Worm (Caenorhabditis elegans): ENCODE data around the gene M163.9.

The M163.9 gene

ce11 chrX:14503282-14503681 lies 33.9 kb downstream of the M163.9 start:
- no peak for TF ChIP-seq tab-1 (GFP tag; IDR thresholded peaks at IDR 0.05)
- TF ChIP-seq klf-2 (GFP tag; conservative IDR thresholded peaks at IDR 0.05) = no peak
- TF ChIP-seq ref-1 (GFP tag; conservative IDR thresholded peaks at IDR 0.05) = no peak
- no peak for TF ChIP-seq ztf-23 (GFP tag; IDR thresholded peaks at IDR 0.05)
- no peak for TF ChIP-seq cog-1 (tag; optimal IDR thresholded peaks at IDR 0.05)
- TF ChIP-seq T22C8.4 (GFP tag; IDR thresholded peaks at IDR 0.05) = no peak
- TF ChIP-seq ztf-29 (GFP tag; IDR thresholded peaks at IDR 0.05) = no peak
- TF ChIP-seq med-1 (GFP tag; optimal IDR thresholded peaks at IDR 0.05; ENCODE audit: insufficient read depth) = no peak
- TF ChIP-seq flt-1 (GFP tag; IDR thresholded peaks at IDR 0.05) = no peak

- TF ChIP-seq med-1 (GFP tag; optimal IDR thresholded peaks at IDR 0.05; ENCODE audit: insufficient read depth) (no peak), T22C8.4 (GFP tag; IDR thresholded peaks at IDR 0.05) (no peak), ztf-29 (GFP tag; IDR thresholded peaks at IDR 0.05) (peak; percentile 45; the same call in 1 of the 2 replicates), cog-1 (tag; optimal IDR thresholded peaks at IDR 0.05) (peak; percentile 33), ztf-23 (GFP tag; IDR thresholded peaks at IDR 0.05) (0 out of 2 replicates have a peak, but pooled peaks have one; percentile 17), flt-1 (GFP tag; IDR thresholded peaks at IDR 0.05) (peak; percentile 73; the same call in 1 of the 2 replicates), tab-1 (GFP tag; IDR thresholded peaks at IDR 0.05) (peak; percentile 67; the same call in 1 of the 2 replicates)
These were observed 34.6 kb downstream of the M163.9 start, which contains the start of gene M163.1 for ce11 chrX:14503800-14504550. M163.1 (minus strand) TSS chrX:14503824.

ce11 chrX:14504551-14504902 lies 35.1 kb downstream of the M163.9 start:
- no peak for TF ChIP-seq cog-1 (tag; optimal IDR thresholded peaks at IDR 0.05)
- TF ChIP-seq T22C8.4 (GFP tag; IDR thresholded peaks at IDR 0.05) = no peak
- TF ChIP-seq flt-1 (GFP tag; IDR thresholded peaks at IDR 0.05) = no peak

- TF ChIP-seq flt-1 (GFP tag; IDR thresholded peaks at IDR 0.05) = peak; percentile 18; the same call in 1 of the 2 replicates
- no peak for TF ChIP-seq ztf-23 (GFP tag; IDR thresholded peaks at IDR 0.05)
- no peak for TF ChIP-seq med-1 (GFP tag; optimal IDR thresholded peaks at IDR 0.05; ENCODE audit: insufficient read depth)
These were observed 36.4 kb downstream of the M163.9 start for ce11 chrX:14505578-14506353.

ce11 chrX:14507992-14508391 lies 38.6 kb downstream of the M163.9 start:
- TF ChIP-seq flt-1 (GFP tag; IDR thresholded peaks at IDR 0.05) (no peak), med-1 (GFP tag; optimal IDR thresholded peaks at IDR 0.05; ENCODE audit: insufficient read depth) (no peak), ztf-29 (GFP tag; IDR thresholded peaks at IDR 0.05) (no peak), T22C8.4 (GFP tag; IDR thresholded peaks at IDR 0.05) (no peak), ztf-23 (GFP tag; IDR thresholded peaks at IDR 0.05) (no peak), klf-2 (GFP tag; conservative IDR thresholded peaks at IDR 0.05) (no peak), cog-1 (tag; optimal IDR thresholded peaks at IDR 0.05) (no peak), ref-1 (GFP tag; conservative IDR thresholded peaks at IDR 0.05) (no peak), tab-1 (GFP tag; IDR thresholded peaks at IDR 0.05) (no peak)

ce11 chrX:14508823-14509259 lies 39.5 kb downstream of the M163.9 start:
- TF ChIP-seq ztf-29 (GFP tag; IDR thresholded peaks at IDR 0.05) (no peak), klf-2 (GFP tag; conservative IDR thresholded peaks at IDR 0.05) (no peak), tab-1 (GFP tag; IDR thresholded peaks at IDR 0.05) (no peak), ztf-23 (GFP tag; IDR thresholded peaks at IDR 0.05) (no peak), flt-1 (GFP tag; IDR thresholded peaks at IDR 0.05) (no peak), ref-1 (GFP tag; conservative IDR thresholded peaks at IDR 0.05) (no peak), med-1 (GFP tag; optimal IDR thresholded peaks at IDR 0.05; ENCODE audit: insufficient read depth) (no peak), T22C8.4 (GFP tag; IDR thresholded peaks at IDR 0.05) (no peak), cog-1 (tag; optimal IDR thresholded peaks at IDR 0.05) (no peak)

- TF ChIP-seq klf-2 (GFP tag; conservative IDR thresholded peaks at IDR 0.05) (no peak), ztf-29 (GFP tag; IDR thresholded peaks at IDR 0.05) (no peak), tab-1 (GFP tag; IDR thresholded peaks at IDR 0.05) (no peak), cog-1 (tag; optimal IDR thresholded peaks at IDR 0.05) (no peak), ztf-23 (GFP tag; IDR thresholded peaks at IDR 0.05) (no peak), flt-1 (GFP tag; IDR thresholded peaks at IDR 0.05) (no peak), med-1 (GFP tag; optimal IDR thresholded peaks at IDR 0.05; ENCODE audit: insufficient read depth) (no peak), ref-1 (GFP tag; conservative IDR thresholded peaks at IDR 0.05) (no peak), T22C8.4 (GFP tag; IDR thresholded peaks at IDR 0.05) (no peak)
These were observed 41.0 kb downstream of the M163.9 start for ce11 chrX:14510358-14510757.

ce11 chrX:14512817-14513216 lies 43.4 kb downstream of the M163.9 start, which contains the start of gene fbxa-141:
fbxa-141 (minus strand) TSS chrX:14512917.
- TF ChIP-seq ztf-29 (GFP tag; IDR thresholded peaks at IDR 0.05) (no peak), T22C8.4 (GFP tag; IDR thresholded peaks at IDR 0.05) (no peak), med-1 (GFP tag; optimal IDR thresholded peaks at IDR 0.05; ENCODE audit: insufficient read depth) (no peak), ref-1 (GFP tag; conservative IDR thresholded peaks at IDR 0.05) (no peak), ztf-23 (GFP tag; IDR thresholded peaks at IDR 0.05) (no peak), klf-2 (GFP tag; conservative IDR thresholded peaks at IDR 0.05) (no peak), flt-1 (GFP tag; IDR thresholded peaks at IDR 0.05) (no peak), cog-1 (tag; optimal IDR thresholded peaks at IDR 0.05) (no peak), tab-1 (GFP tag; IDR thresholded peaks at IDR 0.05) (no peak)

ce11 chrX:14513462-14513861 lies 44.1 kb downstream of the M163.9 start:
- TF ChIP-seq med-1 (GFP tag; optimal IDR thresholded peaks at IDR 0.05; ENCODE audit: insufficient read depth) (no peak), klf-2 (GFP tag; conservative IDR thresholded peaks at IDR 0.05) (no peak), T22C8.4 (GFP tag; IDR thresholded peaks at IDR 0.05) (peak; percentile 54; the same call in 1 of the 2 replicates)
